Fruit fly (Drosophila melanogaster) whole organism, prepupa: ENCODE measurements around the gene CG13390.

Experiments
- Blimp-1 ChIP-seq: fragments of 200-800 bp; sonication (Bioruptor generic); optimal IDR thresholded peaks from 3 replicates; lab custom pipeline; 2017; ENCODE audit warnings: missing biosample characterization, missing genetic modification characterization, mild to moderate bottlenecking, moderate library complexity, missing genetic modification reagents
- CG10631 ChIP-seq: fragments of 200-800 bp; sonication (Bioruptor generic); optimal IDR thresholded peaks from 2 replicates; lab custom pipeline; 2016; ENCODE audit warnings: missing biosample characterization, missing genetic modification characterization
- CG11762 ChIP-seq: fragments of 200-800 bp; sonication (Bioruptor generic); optimal IDR thresholded peaks from 3 replicates; lab custom pipeline; 2016; ENCODE audit warnings: missing biosample characterization, missing genetic modification characterization; ENCODE audit not compliant: insufficient read depth
- CG11902 ChIP-seq: fragments of 200-800 bp; sonication (Bioruptor generic); optimal IDR thresholded peaks from 3 replicates; lab custom pipeline; 2016; ENCODE audit warnings: missing biosample characterization, missing genetic modification characterization
- CG15336 ChIP-seq: fragments of 200-800 bp; sonication (Bioruptor generic); IDR thresholded peaks from 2 replicates; pipeline ENCODE4 v1.3.6; 2022; ENCODE audit warnings: missing biosample characterization, missing genetic modification characterization
- CG1621 ChIP-seq: fragments of 200-800 bp; sonication (Bioruptor generic); optimal IDR thresholded peaks from 3 replicates; lab custom pipeline; 2018; ENCODE audit warnings: missing biosample characterization, mild to moderate bottlenecking, missing genetic modification characterization
- CG16779 ChIP-seq: fragments of 200-800 bp; sonication (Bioruptor generic); optimal IDR thresholded peaks from 3 replicates; lab custom pipeline; 2017; ENCODE audit warnings: missing biosample characterization, mild to moderate bottlenecking, missing genetic modification characterization
- CG3032 ChIP-seq: fragments of 200-800 bp; optimal IDR thresholded peaks from 2 replicates; lab custom pipeline; 2019; ENCODE audit warnings: missing biosample characterization, mild to moderate bottlenecking, missing genetic modification characterization, moderate library complexity
- CG31627 ChIP-seq: fragments of 200-800 bp; sonication (Bioruptor generic); optimal IDR thresholded peaks from 3 replicates; lab custom pipeline; 2016; ENCODE audit warnings: missing biosample characterization, missing genetic modification characterization
- CG32006 ChIP-seq: fragments of 200-800 bp; sonication (Bioruptor generic); optimal IDR thresholded peaks from 3 replicates; lab custom pipeline; 2017; ENCODE audit warnings: missing biosample characterization, mild to moderate bottlenecking, missing genetic modification characterization
- CG34406 ChIP-seq: fragments of 200-800 bp; sonication (Bioruptor generic); optimal IDR thresholded peaks from 3 replicates; lab custom pipeline; 2016; ENCODE audit warnings: missing biosample characterization, missing genetic modification characterization
- CG3919 ChIP-seq: fragments of 200-800 bp; sonication (Bioruptor generic); optimal IDR thresholded peaks from 3 replicates; lab custom pipeline; 2016; ENCODE audit warnings: missing biosample characterization, missing genetic modification characterization
- CG6163 ChIP-seq: fragments of 200-800 bp; sonication (Bioruptor generic); IDR thresholded peaks from 3 replicates; pipeline ENCODE4 v1.3.6; 2022; ENCODE audit warnings: missing biosample characterization, missing genetic modification characterization
- CG6276 ChIP-seq: fragments of 200-800 bp; sonication (Bioruptor generic); optimal IDR thresholded peaks from 2 replicates; lab custom pipeline; 2017; ENCODE audit warnings: missing biosample characterization, mild to moderate bottlenecking, missing genetic modification characterization
- CG6792 ChIP-seq: fragments of 200-800 bp; sonication (Bioruptor generic); optimal IDR thresholded peaks from 3 replicates; lab custom pipeline; 2016; ENCODE audit warnings: missing biosample characterization, missing genetic modification characterization
- CG6808 ChIP-seq: fragments of 200-800 bp; sonication (Bioruptor generic); optimal IDR thresholded peaks from 3 replicates; lab custom pipeline; 2017; ENCODE audit warnings: missing biosample characterization, missing genetic modification characterization, mild to moderate bottlenecking, moderate library complexity, missing genetic modification reagents
- CG6854 ChIP-seq: fragments of 200-800 bp; sonication (Bioruptor generic); optimal IDR thresholded peaks from 2 replicates; lab custom pipeline; 2017; ENCODE audit warnings: missing biosample characterization, mild to moderate bottlenecking, missing genetic modification characterization
- CG7368 ChIP-seq: fragments of 200-800 bp; sonication (Bioruptor generic); optimal IDR thresholded peaks from 3 replicates; lab custom pipeline; 2016; ENCODE audit warnings: missing biosample characterization, missing genetic modification characterization
- CG8119 ChIP-seq: fragments of 200-800 bp; sonication (Bioruptor generic); IDR thresholded peaks from 3 replicates; pipeline ENCODE4 v1.3.6; 2022; ENCODE audit warnings: missing biosample characterization, missing genetic modification characterization
- CG8319 ChIP-seq: fragments of 200-800 bp; sonication (Bioruptor generic); optimal IDR thresholded peaks from 3 replicates; lab custom pipeline; 2016; ENCODE audit warnings: missing biosample characterization, missing genetic modification characterization
- CG8632 ChIP-seq: fragments of 200-800 bp; sonication (Bioruptor generic); optimal IDR thresholded peaks from 3 replicates; lab custom pipeline; 2016; ENCODE audit warnings: missing biosample characterization, missing genetic modification characterization
- CG9139 ChIP-seq: fragments of 200-800 bp; sonication (Bioruptor generic); optimal IDR thresholded peaks from 3 replicates; lab custom pipeline; 2017; ENCODE audit warnings: missing biosample characterization, mild to moderate bottlenecking, missing genetic modification characterization
- Eip75B ChIP-seq: fragments of 200-800 bp; sonication (Bioruptor generic); optimal IDR thresholded peaks from 3 replicates; lab custom pipeline; 2016; ENCODE audit warnings: missing biosample characterization, missing genetic modification characterization
- Eip93F ChIP-seq: fragments of 200-800 bp; sonication (Bioruptor generic); optimal IDR thresholded peaks from 2 replicates; lab custom pipeline; 2016; ENCODE audit warnings: missing biosample characterization, mild to moderate bottlenecking, missing genetic modification characterization
- Ets21C ChIP-seq: fragments of 200-800 bp; sonication (Bioruptor generic); optimal IDR thresholded peaks from 3 replicates; lab custom pipeline; 2016; ENCODE audit warnings: missing biosample characterization, missing genetic modification characterization
- Ets96B ChIP-seq: fragments of 200-800 bp; optimal IDR thresholded peaks from 2 replicates; lab custom pipeline; 2019; ENCODE audit warnings: missing biosample characterization, mild to moderate bottlenecking, missing genetic modification characterization, moderate library complexity
- Gug ChIP-seq: fragments of 200-800 bp; sonication (Bioruptor generic); IDR thresholded peaks from 2 replicates; pipeline ENCODE4 v1.3.6; 2022; ENCODE audit warnings: missing biosample characterization, missing genetic modification characterization
- Hr38 ChIP-seq: sonication (Bioruptor generic); optimal IDR thresholded peaks from 2 replicates; lab custom pipeline; 2016; ENCODE audit warnings: missing biosample characterization, missing genetic modification characterization
- Hr39 ChIP-seq: fragments of 200-800 bp; sonication (Bioruptor generic); optimal IDR thresholded peaks from 2 replicates; lab custom pipeline; 2016; ENCODE audit warnings: missing biosample characterization, missing genetic modification characterization
- Hr4 ChIP-seq: fragments of 200-800 bp; sonication (Bioruptor generic); optimal IDR thresholded peaks from 3 replicates; lab custom pipeline; 2016; ENCODE audit warnings: missing biosample characterization, missing genetic modification characterization
- Lpt ChIP-seq: fragments of 200-800 bp; sonication (Bioruptor generic); optimal IDR thresholded peaks from 3 replicates; lab custom pipeline; 2016; ENCODE audit warnings: missing biosample characterization, missing genetic modification characterization
- Met ChIP-seq: fragments of 200-800 bp; sonication (Bioruptor generic); optimal IDR thresholded peaks from 3 replicates; lab custom pipeline; 2016; ENCODE audit warnings: missing biosample characterization, missing genetic modification characterization
- OdsH ChIP-seq: fragments of 200-800 bp; sonication (Bioruptor generic); optimal IDR thresholded peaks from 3 replicates; lab custom pipeline; 2016; ENCODE audit warnings: missing biosample characterization, missing genetic modification characterization
- Sox102F ChIP-seq: fragments of 200-800 bp; sonication (Bioruptor generic); optimal IDR thresholded peaks from 2 replicates; lab custom pipeline; 2016; ENCODE audit warnings: missing biosample characterization, mild to moderate bottlenecking, missing genetic modification characterization
- Sox14 ChIP-seq: fragments of 200-800 bp; sonication (Bioruptor generic); optimal IDR thresholded peaks from 3 replicates; lab custom pipeline; 2016; ENCODE audit warnings: missing biosample characterization, missing genetic modification characterization
- Sox15 ChIP-seq: fragments of 200-800 bp; sonication (Bioruptor generic); optimal IDR thresholded peaks from 3 replicates; lab custom pipeline; 2016; ENCODE audit warnings: missing biosample characterization, missing genetic modification characterization
- achi ChIP-seq: fragments of 200-800 bp; sonication (Bioruptor generic); optimal IDR thresholded peaks from 3 replicates; lab custom pipeline; 2016; ENCODE audit warnings: missing biosample characterization, missing genetic modification characterization
- acj6 ChIP-seq: fragments of 200-800 bp; sonication (Bioruptor generic); optimal IDR thresholded peaks from 3 replicates; lab custom pipeline; 2016; ENCODE audit warnings: missing biosample characterization, missing genetic modification characterization
- cyc ChIP-seq: fragments of 200-800 bp; sonication (Bioruptor generic); optimal IDR thresholded peaks from 3 replicates; lab custom pipeline; 2016; ENCODE audit warnings: missing biosample characterization, missing genetic modification characterization
- dsx ChIP-seq: fragments of 200-800 bp; optimal IDR thresholded peaks from 3 replicates; lab custom pipeline; 2019; ENCODE audit warnings: missing biosample characterization, mild to moderate bottlenecking, missing genetic modification characterization, moderate library complexity; ENCODE audit not compliant: poor library complexity, severe bottlenecking
- esn ChIP-seq: fragments of 200-800 bp; sonication (Bioruptor generic); optimal IDR thresholded peaks from 2 replicates; lab custom pipeline; 2016; ENCODE audit warnings: missing biosample characterization, mild to moderate bottlenecking, missing genetic modification characterization, moderate library complexity
- fd59A ChIP-seq: fragments of 200-800 bp; sonication (Bioruptor generic); optimal IDR thresholded peaks from 2 replicates; lab custom pipeline; 2017; ENCODE audit warnings: missing biosample characterization, mild to moderate bottlenecking, missing genetic modification characterization, missing genetic modification reagents
- fd85E ChIP-seq: fragments of 200-800 bp; sonication (Bioruptor generic); optimal IDR thresholded peaks from 3 replicates; lab custom pipeline; 2016; ENCODE audit warnings: missing biosample characterization, missing genetic modification characterization
- fkh ChIP-seq: fragments of 200-800 bp; sonication (Bioruptor generic); optimal IDR thresholded peaks from 3 replicates; lab custom pipeline; 2017; ENCODE audit warnings: missing biosample characterization, mild to moderate bottlenecking, missing genetic modification characterization, moderate library complexity
- pdm3 ChIP-seq: fragments of 200-800 bp; sonication (Bioruptor generic); optimal IDR thresholded peaks from 3 replicates; lab custom pipeline; 2016; ENCODE audit warnings: missing biosample characterization, missing genetic modification characterization
- salr ChIP-seq, 2 experiments: fragments of 200-800 bp; sonication (Bioruptor generic); optimal IDR thresholded peaks; 3 replicates each; lab custom pipeline; 2016 to 2018; ENCODE audit warnings: missing biosample characterization in 2 of 2, missing genetic modification characterization in 2 of 2, mild to moderate bottlenecking in 1 of 2
- spab ChIP-seq: fragments of 200-800 bp; sonication (Bioruptor generic); optimal IDR thresholded peaks from 2 replicates; lab custom pipeline; 2017; ENCODE audit warnings: missing biosample characterization, mild to moderate bottlenecking, missing genetic modification characterization, missing genetic modification reagents
- ss ChIP-seq, 2 experiments: fragments of 200-800 bp; sonication (Bioruptor generic); optimal IDR thresholded peaks; 2 replicates in 1 of 2; 3 replicates in 1 of 2; lab custom pipeline; 2017 to 2018; ENCODE audit warnings: mild to moderate bottlenecking in 2 of 2, missing biosample characterization in 2 of 2, missing genetic modification characterization in 2 of 2, moderate library complexity in 1 of 2
- svp ChIP-seq: fragments of 200-800 bp; sonication (Bioruptor generic); peaks from one replicate; lab custom pipeline; 2016; ENCODE audit warnings: missing biosample characterization, missing genetic modification characterization
- vri ChIP-seq: fragments of 200-800 bp; sonication (Bioruptor generic); optimal IDR thresholded peaks from 3 replicates; lab custom pipeline; 2016; ENCODE audit warnings: missing biosample characterization, mild to moderate bottlenecking, missing genetic modification characterization

Gene CG13390

DNA sequence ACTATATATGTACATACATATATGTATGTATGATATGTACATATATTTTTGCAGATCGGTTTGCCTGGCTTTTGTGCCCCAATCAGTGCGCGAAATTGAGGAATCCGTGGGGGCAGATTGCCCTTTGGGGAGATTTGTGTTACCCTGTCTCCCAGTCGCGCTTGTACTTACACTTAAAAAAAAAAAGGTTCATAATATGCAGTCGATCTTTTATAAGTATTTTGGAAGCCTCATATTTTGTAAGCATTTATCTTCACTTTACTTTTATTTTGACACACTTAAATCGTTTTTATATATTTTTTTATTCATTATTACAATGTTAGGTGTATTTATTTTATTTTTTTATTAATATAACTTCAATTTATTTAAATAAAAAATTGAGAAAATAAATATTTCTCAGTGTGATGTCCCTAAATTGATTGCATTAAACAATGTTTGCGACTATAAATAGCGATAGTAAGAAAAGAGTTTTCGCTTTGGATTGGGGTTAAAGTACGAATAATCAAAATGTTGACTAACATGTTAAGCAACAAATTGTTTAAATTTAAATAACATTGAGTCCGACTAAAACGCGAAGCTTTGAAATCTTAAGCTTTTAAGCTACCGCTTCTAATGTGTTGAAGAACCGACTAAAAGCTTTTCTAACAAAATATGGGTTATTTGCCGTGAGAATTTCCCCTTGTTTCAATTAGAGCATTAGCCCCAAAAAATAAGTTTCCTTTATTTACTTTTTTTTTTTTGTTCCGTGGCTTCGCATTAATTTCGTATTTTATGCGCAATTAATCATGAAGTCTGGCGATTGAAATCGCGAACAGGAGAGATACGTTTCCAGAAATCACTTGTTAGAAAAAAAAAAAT, 50.0 kb downstream of the CG13390 start:
- TF ChIP-seq CG10631 (GFP tag; lab: Kevin White, UChicago) (peak; percentile 12), CG8632 (GFP tag; lab: Kevin White, UChicago) (peak; percentile 28), CG31627 (GFP tag; lab: Kevin White, UChicago) (peak; percentile 6), esn (GFP tag; lab: Kevin White, UChicago) (peak; percentile 58), vri (GFP tag; lab: Kevin White, UChicago) (peak; percentile 3), CG7368 (GFP tag; lab: Kevin White, UChicago) (no peak), Hr39 (GFP tag; lab: Kevin White, UChicago) (peak; percentile 16), ss (GFP tag; optimal IDR thresholded peaks at IDR 0.05; lab: Kevin White, UChicago) (no peak), CG34406 (GFP tag; lab: Kevin White, UChicago) (peak; percentile 41), CG11902 (GFP tag; lab: Kevin White, UChicago) (no peak), Hr4 (no peak), fd59A (GFP tag; lab: Kevin White, UChicago) (no peak), Eip75B (GFP tag; lab: Kevin White, UChicago) (no peak), achi (no peak), CG9139 (GFP tag; lab: Kevin White, UChicago) (no peak), salr (GFP tag; optimal IDR thresholded peaks at IDR 0.05; lab: Kevin White, UChicago) (no peak), Eip93F (GFP tag; lab: Kevin White, UChicago) (no peak), Hr38 (GFP tag; lab: Kevin White, UChicago) (no peak), CG11762 (no peak), Lpt (GFP tag; lab: Kevin White, UChicago) (no peak), CG6163 (GFP tag; lab: Robert Waterston, UW) (no peak), CG6276 (no peak), acj6 (GFP tag; lab: Kevin White, UChicago) (peak; percentile 1), CG3032 (no peak), svp (peak; percentile 91), CG1621 (tag; lab: Kevin White, UChicago) (no peak), Ets96B (tag; lab: Kevin White, UChicago) (no peak), CG3919 (GFP tag; lab: Kevin White, UChicago) (no peak), cyc (peak; percentile 35), pdm3 (peak; percentile 17), spab (no peak), Sox102F (GFP tag; lab: Kevin White, UChicago) (peak; percentile 31), CG8319 (GFP tag; lab: Kevin White, UChicago) (no peak), OdsH (peak; percentile 36), fd85E (GFP tag; lab: Kevin White, UChicago) (no peak), Gug (GFP tag; lab: Robert Waterston, UW) (no peak), Ets21C (GFP tag; lab: Kevin White, UChicago) (no peak), CG32006 (peak; percentile 46), Sox15 (no peak), Met (GFP tag; lab: Kevin White, UChicago) (peak; percentile 44), Sox14 (no peak), CG6792 (peak; percentile 22), CG8119 (peak; percentile 59), CG15336 (GFP tag; lab: Robert Waterston, UW) (peak; percentile 62; the same call in 1 of the 2 replicates), dsx (peak; percentile 4), fkh (GFP tag; lab: Kevin White, UChicago) (peak; percentile 19), CG6808 (GFP tag; lab: Kevin White, UChicago) (no peak), CG16779 (tag; lab: Kevin White, UChicago) (no peak), Blimp-1 (no peak), CG6854 (GFP tag; lab: Kevin White, UChicago) (no peak)
